Fruit fly (Drosophila melanogaster): ENCODE results near the gene glec.

DNA sequence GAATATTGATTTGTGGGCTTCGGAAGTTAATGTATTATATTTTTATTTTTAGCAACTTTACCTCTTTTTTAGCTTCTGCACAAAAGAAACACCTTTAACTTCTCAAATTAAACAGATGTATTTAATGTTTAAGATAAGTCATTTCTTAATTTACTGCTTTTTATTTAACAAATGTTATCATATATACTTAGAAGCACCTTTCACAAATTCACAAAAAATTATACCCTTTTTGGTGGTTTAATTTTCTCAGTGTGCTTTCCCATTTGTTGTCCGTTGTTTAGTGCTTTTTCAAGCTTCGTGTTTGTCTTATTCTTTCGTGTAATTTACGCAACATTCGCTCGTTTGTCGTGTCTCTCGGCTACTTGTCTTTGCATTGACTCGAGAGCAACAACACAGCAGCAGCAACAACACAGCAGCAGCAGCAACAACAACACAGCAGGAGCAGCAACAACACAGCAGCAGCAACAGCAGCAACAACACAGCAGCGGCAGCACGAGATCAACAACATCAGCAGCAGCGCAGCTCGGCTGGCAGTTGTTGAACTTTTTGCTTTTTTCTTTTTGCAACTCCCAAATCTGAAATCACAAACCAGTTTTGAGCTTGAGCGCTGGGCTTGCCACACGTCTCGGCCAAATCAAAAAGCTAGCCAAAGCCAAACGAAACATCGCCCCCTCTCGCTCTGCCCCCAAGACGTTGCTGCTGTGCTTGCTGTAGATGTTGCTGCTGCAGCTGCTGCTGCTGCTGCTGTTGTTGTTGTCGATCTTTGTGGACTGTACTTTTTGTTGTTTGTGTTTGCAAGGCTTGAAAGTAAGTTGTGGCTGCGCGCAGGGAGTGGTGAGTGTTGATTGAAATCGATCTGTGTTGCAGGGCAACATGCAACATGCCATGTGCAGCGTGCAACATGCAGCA is 18.7 kb downstream of the glec start:
- no peak for TF ChIP-seq CTCF (optimal IDR thresholded peaks at IDR 0.05)
- TF ChIP-seq CG8478 (optimal IDR thresholded peaks at IDR 0.05) = no peak
